Worm (Caenorhabditis elegans): ENCODE data around the gene eif-3.L.
"Not testable (repeated sequence)": the region's sequence is repeated elsewhere in the genome, so short reads cannot be mapped to it uniquely, and the experiment has no call there.

- not testable (repeated sequence) for TF ChIP-seq T22C8.4 (GFP tag; IDR thresholded peaks at IDR 0.05); cog-1 (tag; optimal IDR thresholded peaks at IDR 0.05); ztf-29 (GFP tag; IDR thresholded peaks at IDR 0.05); flt-1 (GFP tag; IDR thresholded peaks at IDR 0.05); klf-2 (GFP tag; conservative IDR thresholded peaks at IDR 0.05); ref-1 (GFP tag; conservative IDR thresholded peaks at IDR 0.05); tab-1 (GFP tag; IDR thresholded peaks at IDR 0.05); ztf-23 (GFP tag; IDR thresholded peaks at IDR 0.05)
Observed at ce11 chrII:5630851-5631401, 8.6 kb upstream of the eif-3.L start, which contains the start of the genes F59E12.6 and npl-4.1.
